Worm (Caenorhabditis elegans) whole organism, L1 larva: ENCODE measurements around the gene lips-17.

Source experiments
- blmp-1 ChIP-seq: fragments of 150-350 bp; optimal IDR thresholded peaks from 2 replicates; lab custom pipeline; 2014; ENCODE audit warnings: missing biosample characterization, missing genetic modification characterization
- egl-27 ChIP-seq, 2 experiments: fragments of 150-350 bp in 1 of 2; sonication (generic microtip); optimal IDR thresholded peaks; 3 replicates each; lab custom pipeline; 2017 to 2018; ENCODE audit warnings: missing biosample characterization in 2 of 2, missing genetic modification characterization in 2 of 2, missing genetic modification reagents in 2 of 2
- nhr-12 ChIP-seq: sonication (generic microtip); optimal IDR thresholded peaks from 2 replicates; lab custom pipeline; 2017; ENCODE audit warnings: missing biosample characterization, missing genetic modification characterization
- zag-1 ChIP-seq: fragments of 150-350 bp; optimal IDR thresholded peaks from 2 replicates; lab custom pipeline; 2014; ENCODE audit warnings: missing biosample characterization, missing genetic modification characterization

DNA sequence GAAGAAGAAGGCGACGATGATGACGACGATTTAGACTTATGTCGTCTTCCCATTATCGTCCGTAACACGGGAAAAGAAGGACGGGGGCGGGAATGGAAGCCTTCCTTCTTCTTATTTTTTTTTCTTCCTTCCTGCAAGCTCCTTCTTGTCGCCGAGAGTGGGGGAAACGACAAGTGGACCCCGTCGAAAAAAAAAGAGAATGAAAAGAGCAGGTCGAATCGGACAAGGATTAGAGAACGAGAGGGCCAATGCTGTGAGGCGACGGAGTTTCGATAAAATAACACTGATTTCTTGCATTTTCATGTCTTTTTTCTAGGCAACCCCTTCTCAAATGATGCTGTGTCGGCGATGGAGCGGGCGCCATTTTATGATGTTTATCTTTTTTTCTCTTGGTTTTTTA lies 43.1 kb downstream of the lips-17 start, which contains the start of gene pde-4:
- no peak for TF ChIP-seq nhr-12 (tag; lab: Kevin White, UChicago)
- no peak for TF ChIP-seq zag-1
- no peak for TF ChIP-seq egl-27 (tag; optimal IDR thresholded peaks at IDR 0.05; lab: Kevin White, UChicago)
- no peak for TF ChIP-seq blmp-1 (tag; lab: Kevin White, UChicago)
